Worm (Caenorhabditis elegans) whole organism, L2 larva: ENCODE results near the gene F35D11.1.
A peak's percentile ranks its signal among the peaks of the same experiment; 100 is the strongest.

Experiments
- C34F6.9 ChIP-seq: fragments of 150-350 bp; optimal IDR thresholded peaks from 2 replicates; lab custom pipeline; 2014; ENCODE audit warnings: missing biosample characterization, missing genetic modification characterization
- F13H6.1 ChIP-seq: sonication (generic microtip); optimal IDR thresholded peaks from 2 replicates; lab custom pipeline; 2016; ENCODE audit warnings: missing genetic modification characterization, missing compliant biosample characterization
- R02D3.7 ChIP-seq: fragments of 150-350 bp; optimal IDR thresholded peaks from 2 replicates; lab custom pipeline; 2014; ENCODE audit warnings: missing biosample characterization, missing genetic modification characterization
- Y55F3AM.14 ChIP-seq: fragments of 200-800 bp; sonication (Bioruptor generic); optimal IDR thresholded peaks from 2 replicates; lab custom pipeline; 2018; ENCODE audit warnings: mild to moderate bottlenecking, missing genetic modification characterization, missing compliant biosample characterization
- aly-2 ChIP-seq: fragments of 150-350 bp; optimal IDR thresholded peaks from 2 replicates; lab custom pipeline; 2014; ENCODE audit warnings: missing biosample characterization, missing genetic modification characterization
- blmp-1 ChIP-seq: sonication (generic microtip); optimal IDR thresholded peaks from 2 replicates; lab custom pipeline; 2017; ENCODE audit warnings: missing genetic modification characterization, mild to moderate bottlenecking, missing compliant biosample characterization, antibody characterized with exemption, moderate library complexity; ENCODE audit not compliant: insufficient read depth
- ceh-16 ChIP-seq: fragments of 150-350 bp; optimal IDR thresholded peaks from 2 replicates; lab custom pipeline; 2014; ENCODE audit warnings: missing biosample characterization, missing genetic modification characterization
- ceh-82 ChIP-seq: fragments of 150-350 bp; optimal IDR thresholded peaks from 2 replicates; lab custom pipeline; 2014; ENCODE audit warnings: missing biosample characterization, missing genetic modification characterization
- crh-2 ChIP-seq: sonication (generic microtip); optimal IDR thresholded peaks from 2 replicates; lab custom pipeline; 2017; ENCODE audit warnings: missing biosample characterization, missing genetic modification characterization
- dmd-4 ChIP-seq: sonication (generic microtip); optimal IDR thresholded peaks from 2 replicates; lab custom pipeline; 2017; ENCODE audit warnings: missing biosample characterization, missing genetic modification characterization
- elt-1 ChIP-seq: fragments of 150-350 bp; optimal IDR thresholded peaks from 2 replicates; lab custom pipeline; 2014; ENCODE audit warnings: missing biosample characterization, missing genetic modification characterization
- elt-3 ChIP-seq: sonication (generic microtip); optimal IDR thresholded peaks from 2 replicates; lab custom pipeline; 2017; ENCODE audit warnings: missing biosample characterization, missing genetic modification characterization
- fos-1 ChIP-seq: fragments of 150-350 bp; optimal IDR thresholded peaks from 2 replicates; lab custom pipeline; 2014; ENCODE audit warnings: missing biosample characterization, missing genetic modification characterization
- gmeb-1 ChIP-seq: fragments of 150-350 bp; optimal IDR thresholded peaks from 2 replicates; lab custom pipeline; 2014; ENCODE audit warnings: missing biosample characterization, missing genetic modification characterization
- lin-11 ChIP-seq: fragments of 150-350 bp; sonication (generic microtip); optimal IDR thresholded peaks from 2 replicates; lab custom pipeline; 2014; ENCODE audit warnings: missing biosample characterization, missing genetic modification characterization, inconsistent platforms, mixed read lengths
- lin-13 ChIP-seq: fragments of 150-350 bp; optimal IDR thresholded peaks from 2 replicates; lab custom pipeline; 2014; ENCODE audit warnings: missing biosample characterization, missing genetic modification reagents, missing genetic modification characterization
- lsy-2 ChIP-seq, 2 experiments: fragments of 150-350 bp in 1 of 2; sonication (generic microtip) in 1 of 2; optimal IDR thresholded peaks; 2 replicates each; lab custom pipeline; 2014 to 2017; ENCODE audit warnings: missing biosample characterization in 2 of 2, missing genetic modification characterization in 2 of 2
- mab-5 ChIP-seq: fragments of 150-350 bp; optimal IDR thresholded peaks from 2 replicates; lab custom pipeline; 2014; ENCODE audit warnings: missing biosample characterization, missing genetic modification characterization
- mbf-1 ChIP-seq: sonication (generic microtip); optimal IDR thresholded peaks from 2 replicates; lab custom pipeline; 2017; ENCODE audit warnings: missing biosample characterization, missing genetic modification characterization
- nhr-10 ChIP-seq: sonication (generic microtip); optimal IDR thresholded peaks from 2 replicates; lab custom pipeline; 2017; ENCODE audit warnings: missing biosample characterization, missing genetic modification characterization
- nhr-11 ChIP-seq: fragments of 150-350 bp; optimal IDR thresholded peaks from 2 replicates; lab custom pipeline; 2014; ENCODE audit warnings: missing biosample characterization, missing genetic modification characterization
- nhr-129 ChIP-seq: fragments of 150-350 bp; optimal IDR thresholded peaks from 2 replicates; lab custom pipeline; 2014; ENCODE audit warnings: missing biosample characterization, missing genetic modification characterization
- nhr-21 ChIP-seq: fragments of 150-350 bp; optimal IDR thresholded peaks from 2 replicates; lab custom pipeline; 2014; ENCODE audit warnings: missing biosample characterization, missing genetic modification characterization
- nhr-23 ChIP-seq: fragments of 150-350 bp; optimal IDR thresholded peaks from 2 replicates; lab custom pipeline; 2014; ENCODE audit warnings: missing biosample characterization, missing genetic modification reagents, missing genetic modification characterization
- nhr-25 ChIP-seq: fragments of 150-350 bp; sonication (generic microtip); optimal IDR thresholded peaks from 3 replicates; lab custom pipeline; 2014; ENCODE audit warnings: missing biosample characterization, missing genetic modification characterization
- peb-1 ChIP-seq: fragments of 150-350 bp; optimal IDR thresholded peaks from 2 replicates; lab custom pipeline; 2014; ENCODE audit warnings: missing biosample characterization, missing genetic modification characterization
- sem-4 ChIP-seq: fragments of 150-350 bp; optimal IDR thresholded peaks from 2 replicates; lab custom pipeline; 2014; ENCODE audit warnings: missing biosample characterization, missing genetic modification reagents, missing genetic modification characterization
- skn-1 ChIP-seq: sonication (generic microtip); optimal IDR thresholded peaks from 2 replicates; lab custom pipeline; 2017; ENCODE audit warnings: missing biosample characterization, missing genetic modification characterization
- sma-3 ChIP-seq: sonication (generic microtip); optimal IDR thresholded peaks from 2 replicates; lab custom pipeline; 2016; ENCODE audit warnings: missing genetic modification reagents, missing genetic modification characterization, missing compliant biosample characterization
- sma-9 ChIP-seq, 2 experiments: fragments of 150-350 bp in 1 of 2; sonication (generic microtip) in 1 of 2; optimal IDR thresholded peaks; 2 replicates each; lab custom pipeline; 2014 to 2016; ENCODE audit warnings: missing genetic modification characterization in 2 of 2, mild to moderate bottlenecking in 1 of 2, missing biosample characterization in 1 of 2, missing compliant biosample characterization in 1 of 2, missing genetic modification reagents in 1 of 2, moderate library complexity in 1 of 2
- snpc-4 ChIP-seq: fragments of 150-350 bp; optimal IDR thresholded peaks from 2 replicates; lab custom pipeline; 2014; ENCODE audit warnings: missing biosample characterization, missing genetic modification characterization
- unc-39 ChIP-seq: fragments of 150-350 bp; optimal IDR thresholded peaks from 2 replicates; lab custom pipeline; 2014; ENCODE audit warnings: missing biosample characterization, missing genetic modification characterization
- unc-55 ChIP-seq: fragments of 150-350 bp; sonication (generic microtip); optimal IDR thresholded peaks from 3 replicates; lab custom pipeline; 2014; ENCODE audit warnings: missing biosample characterization, missing genetic modification reagents, missing genetic modification characterization

The F35D11.1 gene

DNA sequence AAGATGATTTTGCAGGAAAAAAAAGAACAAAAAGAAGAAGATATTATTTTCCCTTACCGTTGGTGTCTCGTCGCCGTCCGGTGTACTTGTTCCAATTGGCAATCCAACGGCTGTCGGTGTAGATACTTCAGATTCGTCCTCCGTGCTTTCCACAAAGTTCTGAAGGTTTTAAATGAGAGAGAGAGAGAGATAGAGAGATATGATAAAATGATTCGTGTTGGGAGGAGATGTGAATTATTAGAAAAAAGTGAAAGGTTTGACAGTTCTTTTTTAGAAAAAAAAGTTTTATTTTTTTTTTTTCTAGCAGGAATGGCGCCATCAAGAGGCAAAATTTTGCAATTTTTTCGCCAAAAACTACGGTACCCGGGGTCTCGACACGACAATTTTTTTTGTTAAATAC lies 26.4 kb upstream of the F35D11.1 start:
- TF ChIP-seq elt-1 (tag; lab: Kevin White, UChicago) (no peak), blmp-1 (tag; lab: Kevin White, UChicago) (peak; percentile 51)
- TF ChIP-seq, all 48 proteins: peak for 1

- no peak for TF ChIP-seq dmd-4 (tag; lab: Kevin White, UChicago)
- TF ChIP-seq C34F6.9 (tag; lab: Kevin White, UChicago) = no peak
These were observed 25.9 kb upstream of the F35D11.1 start for ce11 chrII:4600818-4601217.

DNA sequence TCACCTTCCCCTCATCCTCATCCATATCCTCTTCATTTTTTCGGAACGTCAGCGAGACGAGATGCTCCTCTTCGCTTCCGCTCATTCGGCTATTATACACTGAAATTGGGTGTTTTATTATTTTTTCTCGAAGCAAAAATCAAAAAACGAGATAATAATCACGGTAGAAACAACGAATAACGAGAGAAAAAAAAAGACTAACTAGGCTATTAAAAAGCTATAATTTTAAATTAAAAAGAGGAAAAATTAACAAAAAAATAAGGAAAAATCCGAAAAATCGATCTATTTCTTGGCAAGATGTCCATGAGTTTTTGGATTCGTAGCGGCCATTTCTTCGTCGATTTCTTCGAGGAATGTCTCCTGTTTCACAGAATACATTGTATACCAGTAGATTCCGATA lies 25.4 kb upstream of the F35D11.1 start, which contains the start of gene ipla-1:
Gene ipla-1 (minus strand): TSS at position 101 of the 400 bp plus-strand sequence.
- TF ChIP-seq elt-3 (tag; lab: Kevin White, UChicago) (no peak), snpc-4 (no peak), Y55F3AM.14 (no peak), lin-13 (GFP tag; lab: Kevin White, UChicago) (no peak), C34F6.9 (tag; lab: Kevin White, UChicago) (no peak), unc-55 (GFP tag; lab: Kevin White, UChicago) (no peak), mab-5 (tag; lab: Kevin White, UChicago) (no peak), skn-1 (tag; lab: Kevin White, UChicago) (no peak), nhr-11 (tag; lab: Kevin White, UChicago) (no peak), nhr-10 (tag; lab: Kevin White, UChicago) (no peak), ceh-82 (no peak), nhr-25 (tag; lab: Kevin White, UChicago) (no peak), unc-39 (no peak), aly-2 (tag; lab: Kevin White, UChicago) (no peak), fos-1 (tag; lab: Kevin White, UChicago) (no peak), peb-1 (tag; lab: Kevin White, UChicago) (no peak), ceh-16 (tag; lab: Kevin White, UChicago) (no peak)

DNA sequence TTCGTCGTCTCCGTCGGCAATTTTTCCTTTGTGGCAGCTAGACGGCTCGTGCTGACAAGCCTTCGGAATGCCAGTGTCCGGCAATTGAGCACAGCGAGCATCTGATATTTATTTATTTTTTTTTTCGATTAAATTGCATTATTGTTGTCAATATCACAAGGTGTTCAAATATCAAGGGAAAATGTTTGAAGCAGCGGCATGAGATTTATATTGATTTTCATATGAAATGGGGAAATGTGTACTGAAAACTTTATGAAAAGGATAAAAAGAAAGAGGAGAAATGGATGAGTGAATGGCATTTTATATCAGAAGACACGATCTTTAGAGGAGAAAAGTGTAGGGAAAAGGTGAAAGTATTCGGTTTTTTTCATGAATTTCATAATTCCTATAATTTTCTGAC lies 24.2 kb upstream of the F35D11.1 start, which contains the start of gene coa-3:
Gene coa-3 (minus strand): TSS at position 101 of the 400 bp plus-strand sequence.
- no peak for TF ChIP-seq aly-2 (tag; lab: Kevin White, UChicago)
- no peak for TF ChIP-seq mbf-1 (tag; lab: Kevin White, UChicago)
- no peak for TF ChIP-seq sma-3 (GFP tag; lab: Kevin White, UChicago)
- TF ChIP-seq sem-4 (tag; lab: Kevin White, UChicago) = no peak
- no peak for TF ChIP-seq lsy-2 (tag; optimal IDR thresholded peaks at IDR 0.05; lab: Kevin White, UChicago)
- TF ChIP-seq C34F6.9 (tag; lab: Kevin White, UChicago) = no peak
- TF ChIP-seq nhr-25 (tag; lab: Kevin White, UChicago) = no peak
- TF ChIP-seq blmp-1 (tag; lab: Kevin White, UChicago) = no peak
- no peak for TF ChIP-seq lin-11 (tag; lab: Kevin White, UChicago)
- no peak for TF ChIP-seq dmd-4 (tag; lab: Kevin White, UChicago)
- no peak for TF ChIP-seq nhr-129 (tag; lab: Kevin White, UChicago)
- TF ChIP-seq, all 48 proteins: peak for 0

- TF ChIP-seq C34F6.9 (tag; lab: Kevin White, UChicago) (peak; percentile 72), F13H6.1 (tag; lab: Kevin White, UChicago) (peak; percentile 76), sem-4 (tag; lab: Kevin White, UChicago) (peak; percentile 57), nhr-21 (peak; percentile 47), R02D3.7 (tag; lab: Kevin White, UChicago) (no peak), snpc-4 (peak; percentile 58), nhr-10 (tag; lab: Kevin White, UChicago) (no peak), nhr-25 (tag; lab: Kevin White, UChicago) (peak; percentile 72), mab-5 (tag; lab: Kevin White, UChicago) (peak; percentile 6), fos-1 (tag; lab: Kevin White, UChicago) (peak; percentile 72), crh-2 (tag; lab: Kevin White, UChicago) (peak; percentile 68), nhr-23 (tag; lab: Kevin White, UChicago) (no peak), gmeb-1 (tag; lab: Kevin White, UChicago) (peak; percentile 88), lin-13 (GFP tag; lab: Kevin White, UChicago) (peak; percentile 54), skn-1 (tag; lab: Kevin White, UChicago) (no peak), unc-39 (no peak), sma-3 (GFP tag; lab: Kevin White, UChicago) (peak; percentile 87), nhr-129 (tag; lab: Kevin White, UChicago) (peak; percentile 49), lsy-2 (tag; optimal IDR thresholded peaks at IDR 0.05; lab: Kevin White, UChicago) (peak; percentile 42 to 81), sma-9 (GFP tag; optimal IDR thresholded peaks at IDR 0.05; lab: Kevin White, UChicago) (peak; percentile 78), sma-9 (tag; optimal IDR thresholded peaks at IDR 0.05; lab: Kevin White, UChicago) (no peak), lin-11 (tag; lab: Kevin White, UChicago) (peak; percentile 8), unc-55 (GFP tag; lab: Kevin White, UChicago) (peak; percentile 80)
These were observed 23.7 kb upstream of the F35D11.1 start, which contains the start of gene F35D11.4 for ce11 chrII:4603035-4603434. TSS of gene F35D11.4 (plus strand) at chrII:4603427.
